Fruit fly (Drosophila melanogaster) whole organism, embryonic: Measurements from ENCODE around the gene Ac76E.
A peak's percentile ranks its signal among the peaks of the same experiment; 100 is the strongest.

Source experiments
- Adf1 ChIP-seq: fragments of 200-800 bp; sonication (Bioruptor generic); IDR thresholded peaks from 2 replicates; pipeline ENCODE4 v1.3.6; 2022; ENCODE audit warnings: missing biosample characterization, missing genetic modification characterization
- Asciz ChIP-seq: fragments of 200-800 bp; sonication (Bioruptor generic); optimal IDR thresholded peaks from 2 replicates; lab custom pipeline; 2017; ENCODE audit warnings: missing biosample characterization, mild to moderate bottlenecking, missing genetic modification characterization, missing genetic modification reagents
- Atf6 ChIP-seq: fragments of 200-800 bp; sonication (Bioruptor generic); IDR thresholded peaks from 2 replicates; pipeline ENCODE4 v1.3.6; 2022; ENCODE audit warnings: missing biosample characterization, missing genetic modification characterization
- CG10321 ChIP-seq: fragments of 200-800 bp; sonication (Bioruptor generic); IDR thresholded peaks from 2 replicates; pipeline ENCODE4 v1.3.6; 2022; ENCODE audit warnings: missing biosample characterization, missing genetic modification characterization
- CG10543 ChIP-seq: fragments of 200-800 bp; sonication (Bioruptor generic); optimal IDR thresholded peaks from 3 replicates; lab custom pipeline; 2017; ENCODE audit warnings: missing biosample characterization, mild to moderate bottlenecking, missing genetic modification characterization, moderate library complexity
- CG11093 ChIP-seq: fragments of 200-800 bp; sonication (Bioruptor generic); IDR thresholded peaks from 3 replicates; pipeline ENCODE4 v1.3.6; 2022; ENCODE audit warnings: missing biosample characterization, missing genetic modification characterization
- CG12104 ChIP-seq: fragments of 200-800 bp; sonication (Bioruptor generic); optimal IDR thresholded peaks from 3 replicates; lab custom pipeline; 2016; ENCODE audit warnings: missing biosample characterization, missing genetic modification characterization
- CG12769 ChIP-seq: fragments of 200-800 bp; sonication (Bioruptor generic); optimal IDR thresholded peaks from 2 replicates; lab custom pipeline; 2019; ENCODE audit warnings: missing biosample characterization, mild to moderate bottlenecking, missing genetic modification characterization, moderate library complexity
- CG13123 ChIP-seq: fragments of 200-800 bp; sonication (Bioruptor generic); optimal IDR thresholded peaks from 2 replicates; lab custom pipeline; 2016; ENCODE audit warnings: missing biosample characterization, missing genetic modification characterization
- CG1602 ChIP-seq: fragments of 200-800 bp; sonication (Bioruptor generic); optimal IDR thresholded peaks from 3 replicates; lab custom pipeline; 2016; ENCODE audit warnings: missing biosample characterization, missing genetic modification characterization
- CG16813 ChIP-seq: fragments of 200-800 bp; sonication (Bioruptor generic); IDR thresholded peaks from 3 replicates; pipeline ENCODE4 v1.3.6; 2022; ENCODE audit warnings: missing biosample characterization, missing genetic modification characterization; ENCODE audit not compliant: partially characterized antibody
- CG17385 ChIP-seq: fragments of 200-800 bp; sonication (Bioruptor generic); optimal IDR thresholded peaks from 3 replicates; lab custom pipeline; 2018; ENCODE audit warnings: missing biosample characterization, mild to moderate bottlenecking, missing genetic modification characterization
- CG32767 ChIP-seq: fragments of 200-800 bp; sonication (Bioruptor generic); IDR thresholded peaks from 2 replicates; pipeline ENCODE4 v1.3.6; 2022; ENCODE audit warnings: missing biosample characterization, missing genetic modification characterization
- CG5953 ChIP-seq: fragments of 200-800 bp; sonication (Bioruptor generic); IDR thresholded peaks from 2 replicates; pipeline ENCODE4 v1.3.6; 2022; ENCODE audit warnings: missing biosample characterization, missing genetic modification characterization
- CG6689 ChIP-seq: fragments of 200-800 bp; sonication (Bioruptor generic); IDR thresholded peaks from 2 replicates; pipeline ENCODE4 v1.3.6; 2022; ENCODE audit warnings: missing biosample characterization, missing genetic modification characterization
- CG7271 ChIP-seq: fragments of 200-800 bp; sonication (Bioruptor generic); optimal IDR thresholded peaks from 2 replicates; lab custom pipeline; 2018; ENCODE audit warnings: missing biosample characterization, mild to moderate bottlenecking, missing genetic modification characterization, moderate library complexity
- CG8924 ChIP-seq: fragments of 200-800 bp; optimal IDR thresholded peaks from 3 replicates; lab custom pipeline; 2019; ENCODE audit warnings: missing biosample characterization, mild to moderate bottlenecking, missing genetic modification characterization, moderate library complexity
- CG9797 ChIP-seq: fragments of 200-800 bp; sonication (Bioruptor generic); optimal IDR thresholded peaks from 3 replicates; lab custom pipeline; 2018; ENCODE audit warnings: missing biosample characterization, mild to moderate bottlenecking, missing genetic modification characterization
- CHES-1-like ChIP-seq: fragments of 200-800 bp; sonication (Bioruptor generic); optimal IDR thresholded peaks from 2 replicates; lab custom pipeline; 2016; ENCODE audit warnings: missing biosample characterization, missing genetic modification characterization
- CkIIα-i1 ChIP-seq: fragments of 200-800 bp; sonication (Bioruptor generic); IDR thresholded peaks from 2 replicates; pipeline ENCODE4 v1.3.6; 2022; ENCODE audit warnings: missing biosample characterization, missing genetic modification characterization
- D ChIP-seq, 2 experiments: fragments of 200-800 bp in 1 of 2; fragments of >200 bp in 1 of 2; sonication (Bioruptor generic) in 1 of 2; optimal IDR thresholded peaks; 2 replicates in 1 of 2; 3 replicates in 1 of 2; lab custom pipeline; 2017; ENCODE audit warnings: mild to moderate bottlenecking in 1 of 2, missing biosample characterization in 1 of 2, missing genetic modification characterization in 1 of 2, missing genetic modification reagents in 1 of 2
- Fer1 ChIP-seq: fragments of 200-800 bp; sonication (Bioruptor generic); optimal IDR thresholded peaks from 2 replicates; lab custom pipeline; 2017; ENCODE audit warnings: missing biosample characterization, mild to moderate bottlenecking, missing genetic modification characterization
- Gug ChIP-seq: fragments of 200-800 bp; sonication (Bioruptor generic); IDR thresholded peaks from 4 replicates; pipeline ENCODE4 v1.3.6; 2022; ENCODE audit warnings: missing biosample characterization, missing genetic modification characterization
- Myb ChIP-seq: fragments of 200-800 bp; sonication (Bioruptor generic); optimal IDR thresholded peaks from 2 replicates; lab custom pipeline; 2016; ENCODE audit warnings: missing biosample characterization, missing genetic modification characterization
- Neu2 ChIP-seq: fragments of 200-800 bp; sonication (Bioruptor generic); optimal IDR thresholded peaks from 3 replicates; lab custom pipeline; 2016; ENCODE audit warnings: missing biosample characterization, missing genetic modification characterization, borderline replicate concordance
- Optix ChIP-seq: fragments of 200-800 bp; sonication (Bioruptor generic); IDR thresholded peaks from 3 replicates; pipeline ENCODE4 v1.3.6; 2022; ENCODE audit warnings: missing biosample characterization, missing genetic modification characterization
- Scr ChIP-seq: fragments of 200-800 bp; sonication (Bioruptor generic); IDR thresholded peaks from 2 replicates; pipeline ENCODE4 v1.3.6; 2022; ENCODE audit warnings: missing biosample characterization, missing genetic modification characterization; ENCODE audit not compliant: partially characterized antibody
- Tbp ChIP-seq: fragments of >200 bp; optimal IDR thresholded peaks from 2 replicates; lab custom pipeline; 2018; ENCODE audit warnings: missing biosample characterization, missing genetic modification characterization
- amos ChIP-seq: fragments of 200-800 bp; sonication (Bioruptor generic); IDR thresholded peaks from 2 replicates; pipeline ENCODE4 v1.3.6; 2022; ENCODE audit warnings: missing biosample characterization, missing genetic modification characterization; ENCODE audit not compliant: partially characterized antibody
- bab2 ChIP-seq: fragments of 200-800 bp; sonication (Bioruptor generic); optimal IDR thresholded peaks from 2 replicates; lab custom pipeline; 2016; ENCODE audit warnings: missing biosample characterization, missing genetic modification characterization
- bbx ChIP-seq: fragments of 200-800 bp; sonication (Bioruptor generic); IDR thresholded peaks from 2 replicates; pipeline ENCODE4 v1.3.6; 2022; ENCODE audit warnings: missing biosample characterization, missing genetic modification characterization; ENCODE audit not compliant: partially characterized antibody
- cad ChIP-seq: fragments of >200 bp; optimal IDR thresholded peaks from 2 replicates; lab custom pipeline; 2017; ENCODE audit warnings: missing biosample characterization, missing genetic modification characterization
- disco-r ChIP-seq: fragments of 200-800 bp; sonication (Bioruptor generic); optimal IDR thresholded peaks from 2 replicates; lab custom pipeline; 2016; ENCODE audit warnings: missing biosample characterization, missing genetic modification characterization
- eyg ChIP-seq: fragments of 200-800 bp; sonication (Bioruptor generic); optimal IDR thresholded peaks from 3 replicates; lab custom pipeline; 2016; ENCODE audit warnings: missing biosample characterization, missing genetic modification characterization
- fd102C ChIP-seq: fragments of 200-800 bp; sonication (Bioruptor generic); optimal IDR thresholded peaks from 2 replicates; lab custom pipeline; 2018; ENCODE audit warnings: missing biosample characterization, mild to moderate bottlenecking, missing genetic modification characterization, moderate library complexity
- gro ChIP-seq: fragments of 200-800 bp; sonication (Bioruptor generic); optimal IDR thresholded peaks from 2 replicates; lab custom pipeline; 2016; ENCODE audit warnings: missing biosample characterization, missing genetic modification characterization
- hkb ChIP-seq, 2 experiments: fragments of 200-800 bp in 1 of 2; fragments of >200 bp in 1 of 2; sonication (Bioruptor generic) in 1 of 2; IDR thresholded peaks in 1 of 2; optimal IDR thresholded peaks in 1 of 2; 2 replicates each; pipeline versions ENCODE4 v1.3.6 to Lab custom; 2017 to 2022; ENCODE audit warnings: missing biosample characterization in 1 of 2, missing genetic modification characterization in 1 of 2
- inv ChIP-seq: fragments of 200-800 bp; sonication (Bioruptor generic); IDR thresholded peaks from 2 replicates; pipeline ENCODE4 v1.3.6; 2022; ENCODE audit warnings: missing biosample characterization, missing genetic modification characterization; ENCODE audit not compliant: partially characterized antibody
- lbe ChIP-seq: fragments of 200-800 bp; sonication (Bioruptor generic); optimal IDR thresholded peaks from 2 replicates; lab custom pipeline; 2016; ENCODE audit warnings: missing biosample characterization, mild to moderate bottlenecking, missing genetic modification characterization
- mld ChIP-seq: fragments of 200-800 bp; sonication (Bioruptor generic); IDR thresholded peaks from 3 replicates; pipeline ENCODE4 v1.3.6; 2022; ENCODE audit warnings: missing biosample characterization, missing genetic modification characterization; ENCODE audit not compliant: partially characterized antibody
- pita ChIP-seq: fragments of 200-800 bp; sonication (Bioruptor generic); optimal IDR thresholded peaks from 2 replicates; lab custom pipeline; 2017; ENCODE audit warnings: missing biosample characterization, mild to moderate bottlenecking, missing genetic modification characterization
- pnt ChIP-seq: fragments of 200-800 bp; sonication (Bioruptor generic); optimal IDR thresholded peaks from 3 replicates; lab custom pipeline; 2016; ENCODE audit warnings: missing biosample characterization, missing genetic modification characterization
- scrt ChIP-seq: fragments of 200-800 bp; sonication (Bioruptor generic); optimal IDR thresholded peaks from 2 replicates; lab custom pipeline; 2018; ENCODE audit warnings: missing biosample characterization, mild to moderate bottlenecking, missing genetic modification characterization, moderate library complexity
- trh ChIP-seq: fragments of 200-800 bp; sonication (Bioruptor generic); optimal IDR thresholded peaks from 2 replicates; lab custom pipeline; 2016; ENCODE audit warnings: missing biosample characterization, missing genetic modification characterization
- yki ChIP-seq: fragments of >200 bp; optimal IDR thresholded peaks from 3 replicates; lab custom pipeline; 2018

Ac76E gene

DNA sequence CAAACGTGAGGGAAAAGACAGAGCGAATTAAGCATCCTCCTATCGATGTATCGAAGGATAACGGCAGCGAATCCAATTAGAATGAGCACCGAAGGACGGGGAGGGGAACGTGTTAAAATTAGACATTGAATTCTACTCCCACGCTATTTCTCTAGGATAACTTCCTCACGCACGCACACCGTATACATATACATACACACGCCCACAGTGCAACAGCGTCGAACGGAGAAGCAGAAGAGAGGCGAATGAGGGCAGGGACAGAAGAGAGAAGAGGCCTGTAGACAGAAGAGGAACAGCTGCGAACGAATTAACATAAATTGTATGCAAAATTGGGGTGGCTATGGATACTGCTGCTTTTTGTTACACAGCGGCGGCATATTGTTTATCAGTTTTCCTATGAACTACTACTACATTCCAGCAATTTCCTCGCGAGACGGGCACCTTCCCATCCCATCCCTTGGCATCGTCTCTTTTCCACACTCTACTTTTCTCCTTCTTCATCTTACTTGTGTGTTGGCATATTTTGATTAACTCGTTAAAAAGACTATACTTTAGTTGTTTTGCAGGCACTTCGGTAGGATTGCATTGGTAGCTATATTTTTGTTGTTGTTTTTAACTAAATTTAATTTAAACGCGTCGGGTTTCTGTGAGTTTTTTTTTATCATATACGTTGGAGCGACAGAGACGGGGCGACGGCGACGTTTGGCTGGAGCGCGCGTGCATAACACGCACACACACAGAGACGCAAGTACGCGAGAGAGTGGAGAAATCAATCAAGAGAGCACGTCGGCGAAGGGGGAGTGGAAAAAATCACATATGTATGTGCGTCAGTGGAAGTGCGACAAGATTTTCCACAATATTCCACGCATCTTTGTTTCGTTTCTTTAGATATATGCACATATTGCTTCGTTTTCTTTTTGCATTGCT, 30.6 kb upstream of the Ac76E start (continued):
- TF ChIP-seq D (optimal IDR thresholded peaks at IDR 0.05; lab: Kevin White, UChicago) (peak; percentile 68), D (GFP tag; optimal IDR thresholded peaks at IDR 0.05; lab: Kevin White, UChicago) (no peak), Scr (GFP tag; lab: Robert Waterston, UW) (peak; percentile 35), CG32767 (GFP tag; lab: Robert Waterston, UW) (peak; percentile 6; the same call in 1 of the 2 replicates), Asciz (peak; percentile 8), CG8924 (no peak), cad (GFP tag; lab: Kevin White, UChicago) (no peak), gro (GFP tag; lab: Kevin White, UChicago) (peak; percentile 11), yki (lab: Kevin White, UChicago) (peak; percentile 26), CG1602 (GFP tag; lab: Kevin White, UChicago) (no peak), amos (0 out of 2 replicates have a peak, but pooled peaks have one; percentile 4), Neu2 (no peak), bbx (GFP tag; lab: Robert Waterston, UW) (0 out of 2 replicates have a peak, but pooled peaks have one; percentile 34), CG17385 (peak; percentile 14), CG10543 (GFP tag; lab: Kevin White, UChicago) (peak; percentile 12), scrt (GFP tag; lab: Kevin White, UChicago) (peak; percentile 82), Fer1 (peak; percentile 21)

DNA sequence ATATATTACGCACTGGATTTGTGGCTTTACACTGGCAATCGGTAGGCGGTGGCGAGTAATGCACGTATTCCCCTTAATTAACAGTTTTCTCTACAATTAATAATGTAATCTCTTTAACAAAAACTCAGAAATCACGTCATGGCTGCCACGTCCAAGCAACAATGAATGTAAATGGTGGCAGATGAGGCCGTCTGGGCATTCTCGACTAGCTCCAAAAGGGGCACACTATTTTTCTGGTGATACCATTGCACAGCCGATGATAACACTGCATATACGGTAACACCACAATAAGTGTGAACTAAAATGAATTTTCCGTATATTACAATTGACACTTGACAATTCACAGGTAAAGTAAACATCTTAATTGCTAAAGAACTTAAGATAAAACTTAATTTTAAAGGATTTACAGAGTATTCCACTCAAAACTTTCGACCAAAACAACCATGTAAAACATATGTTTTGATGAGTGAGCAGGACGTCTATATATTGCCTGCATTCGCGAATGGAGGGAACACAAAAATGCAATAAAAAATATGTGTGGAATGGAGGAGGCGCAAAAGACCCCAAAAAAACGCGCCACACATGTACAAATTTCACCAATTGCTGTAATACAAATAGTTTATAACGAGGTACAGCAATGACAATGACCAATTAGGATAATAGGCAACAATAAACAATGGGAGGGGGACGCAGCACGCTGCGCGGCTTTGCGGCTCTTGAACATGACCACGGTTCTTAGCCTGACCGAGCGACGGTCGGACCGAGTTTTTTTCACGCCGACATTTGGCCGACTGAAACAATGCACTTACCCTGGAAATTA, 29.6 kb upstream of the Ac76E start:
- TF ChIP-seq CG6689 (no peak), pnt (GFP tag; lab: Kevin White, UChicago) (no peak), CG5953 (GFP tag; lab: Robert Waterston, UW) (no peak), CG12769 (tag; lab: Kevin White, UChicago) (no peak), CG10321 (GFP tag; lab: Robert Waterston, UW) (peak; percentile 89), lbe (no peak), CkIIα-i1 (GFP tag; lab: Robert Waterston, UW) (no peak), CG13123 (GFP tag; lab: Kevin White, UChicago) (no peak), CG7271 (tag; lab: Kevin White, UChicago) (peak; percentile 8), inv (GFP tag; lab: Robert Waterston, UW) (no peak), CHES-1-like (no peak), Optix (GFP tag; lab: Robert Waterston, UW) (no peak), CG16813 (GFP tag; lab: Robert Waterston, UW) (0 out of 3 replicates have a peak, but pooled peaks have one; percentile 6), trh (GFP tag; lab: Kevin White, UChicago) (no peak), fd102C (GFP tag; lab: Kevin White, UChicago) (no peak), Atf6 (GFP tag; lab: Robert Waterston, UW) (no peak), disco-r (GFP tag; lab: Kevin White, UChicago) (no peak), eyg (GFP tag; lab: Kevin White, UChicago) (no peak), CG9797 (peak; percentile 94), CG12104 (GFP tag; lab: Kevin White, UChicago) (no peak), CG11093 (GFP tag; lab: Robert Waterston, UW) (no peak), Myb (peak; percentile 7), D (optimal IDR thresholded peaks at IDR 0.05; lab: Kevin White, UChicago) (no peak), D (GFP tag; optimal IDR thresholded peaks at IDR 0.05; lab: Kevin White, UChicago) (no peak), Adf1 (GFP tag; lab: Robert Waterston, UW) (no peak), mld (GFP tag; lab: Robert Waterston, UW) (no peak), Gug (GFP tag; lab: Robert Waterston, UW) (no peak), Tbp (GFP tag; lab: Kevin White, UChicago) (no peak), bab2 (no peak), hkb (optimal IDR thresholded peaks at IDR 0.05; lab: Kevin White, UChicago) (no peak), hkb (GFP tag; IDR thresholded peaks at IDR 0.05; lab: Robert Waterston, UW) (no peak), pita (GFP tag; lab: Kevin White, UChicago) (no peak)
